Worm (Caenorhabditis elegans): Measurements from ENCODE around the gene str-141.

DNA sequence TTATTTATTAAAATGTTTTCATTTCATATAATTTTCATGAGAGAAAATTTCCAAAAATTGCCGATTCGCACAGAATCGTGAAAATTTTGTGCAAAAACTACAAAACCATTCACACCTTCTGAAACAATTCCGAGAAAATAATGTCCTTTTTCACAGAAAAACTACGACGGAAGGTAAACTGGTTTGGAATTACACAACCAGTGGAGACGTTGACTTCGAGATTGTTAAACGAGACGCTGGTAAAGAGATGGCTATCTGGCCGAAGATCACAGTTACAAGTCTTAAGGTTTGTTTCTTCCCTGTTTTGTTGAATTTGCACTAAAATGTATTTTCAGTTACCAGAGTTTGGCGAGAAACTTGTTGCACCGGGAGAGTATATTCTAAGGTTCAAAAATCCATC, 10.7 kb downstream of the str-141 start:
- TF ChIP-seq cnd-1 (tag; optimal IDR thresholded peaks at IDR 0.05) (no peak), sptf-1 (tag; optimal IDR thresholded peaks at IDR 0.05) (no peak), elt-1 (tag; optimal IDR thresholded peaks at IDR 0.05; ENCODE audit: borderline replicate concordance, insufficient read depth) (no peak), pha-4 (tag; optimal IDR thresholded peaks at IDR 0.05) (no peak), mep-1 (tag; optimal IDR thresholded peaks at IDR 0.05) (no peak), unc-62 (GFP tag; optimal IDR thresholded peaks at IDR 0.05) (no peak), lin-13 (tag; optimal IDR thresholded peaks at IDR 0.05) (no peak), ztf-11 (tag; optimal IDR thresholded peaks at IDR 0.05) (no peak), unc-120 (tag; optimal IDR thresholded peaks at IDR 0.05; ENCODE audit: poor library complexity, severe bottlenecking) (no peak), nhr-76 (tag; optimal IDR thresholded peaks at IDR 0.05) (no peak), lsy-2 (tag; optimal IDR thresholded peaks at IDR 0.05) (no peak)
